Worm (Caenorhabditis elegans) whole organism, young adult: ENCODE data around the gene snb-1.

Experiments
- F33H1.4 ChIP-seq: fragments of 200-800 bp; sonication (Bioruptor generic); IDR thresholded peaks from 2 replicates; pipeline ENCODE4 v1.3.6; 2022; ENCODE audit warnings: missing genetic modification reagents, missing genetic modification characterization, missing compliant biosample characterization
- Y95B8A.8 ChIP-seq: fragments of 200-800 bp; sonication (Bioruptor generic); IDR thresholded peaks from 2 replicates; pipeline ENCODE4 v1.3.6; 2022; ENCODE audit warnings: missing genetic modification reagents, missing genetic modification characterization, missing compliant biosample characterization
- ZK185.1 ChIP-seq: sonication (generic microtip); optimal IDR thresholded peaks from 2 replicates; lab custom pipeline; 2016; ENCODE audit warnings: mild to moderate bottlenecking, missing genetic modification characterization, missing compliant biosample characterization; ENCODE audit not compliant: poor library complexity, severe bottlenecking
- attf-5 ChIP-seq: fragments of 200-800 bp; sonication (Bioruptor generic); optimal IDR thresholded peaks from 2 replicates; lab custom pipeline; 2018; ENCODE audit warnings: mild to moderate bottlenecking, missing genetic modification characterization, missing compliant biosample characterization
- ceh-58 ChIP-seq: fragments of 200-800 bp; sonication (Bioruptor generic); IDR thresholded peaks from 2 replicates; pipeline ENCODE4 v1.3.6; 2022; ENCODE audit warnings: missing genetic modification characterization, missing compliant biosample characterization
- madf-6 ChIP-seq: fragments of 200-800 bp; sonication (Bioruptor generic); IDR thresholded peaks from 2 replicates; pipeline ENCODE4 v1.3.6; 2022; ENCODE audit warnings: missing genetic modification reagents, missing genetic modification characterization, missing compliant biosample characterization
- sea-2 ChIP-seq: fragments of 200-800 bp; sonication (Bioruptor generic); IDR thresholded peaks from 2 replicates; pipeline ENCODE4 v1.3.6; 2022; ENCODE audit warnings: missing genetic modification characterization, missing compliant biosample characterization
- unc-62 ChIP-seq: fragments of 150-350 bp; optimal IDR thresholded peaks from 2 replicates; lab custom pipeline; 2014; ENCODE audit warnings: missing biosample characterization, missing genetic modification reagents, missing genetic modification characterization
- xnd-1 ChIP-seq: sonication (generic microtip); optimal IDR thresholded peaks from 2 replicates; lab custom pipeline; 2016; ENCODE audit warnings: missing genotype, missing genetic modification reagents, missing genetic modification characterization, missing compliant biosample characterization
- ztf-18 ChIP-seq: sonication (generic microtip); optimal IDR thresholded peaks from 2 replicates; lab custom pipeline; 2016; ENCODE audit warnings: missing genotype, mild to moderate bottlenecking, missing genetic modification characterization, missing compliant biosample characterization
- ztf-26 ChIP-seq: sonication (generic microtip); optimal IDR thresholded peaks from 2 replicates; lab custom pipeline; 2017; ENCODE audit warnings: missing genetic modification characterization, missing compliant biosample characterization

DNA sequence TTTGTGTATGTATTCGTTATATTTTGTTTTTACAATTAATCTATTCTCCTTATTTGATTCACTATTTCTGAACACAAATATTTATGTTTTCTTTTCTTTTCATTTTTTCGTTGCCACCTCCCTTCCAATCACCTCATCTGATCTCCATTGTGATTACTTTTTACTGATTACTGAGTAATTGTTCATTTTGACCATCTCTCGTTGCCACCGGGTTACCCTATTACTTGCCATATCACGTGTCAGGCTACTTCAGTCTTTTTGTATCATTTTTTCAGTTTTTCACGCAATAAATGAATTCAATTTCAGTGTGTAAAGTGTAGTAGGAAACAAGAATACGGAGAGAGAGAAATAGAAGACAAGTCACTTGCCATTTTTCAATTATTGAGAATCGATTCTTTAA, 4.2 kb downstream of the snb-1 start, which contains the start of gene T10H9.8:
- TF ChIP-seq ceh-58 (no peak), xnd-1 (tag; lab: Kevin White, UChicago) (no peak), madf-6 (GFP tag; lab: Robert Waterston, UW) (no peak), ztf-26 (peak; percentile 48), unc-62 (GFP tag; lab: Kevin White, UChicago) (no peak), attf-5 (GFP tag; lab: Kevin White, UChicago) (no peak), ZK185.1 (tag; lab: Kevin White, UChicago) (no peak), sea-2 (GFP tag; lab: Robert Waterston, UW) (no peak), ztf-18 (no peak), F33H1.4 (GFP tag; lab: Robert Waterston, UW) (no peak), Y95B8A.8 (GFP tag; lab: Robert Waterston, UW) (no peak)
